Worm (Caenorhabditis elegans) whole organism, L3 larva: ENCODE results near the gene F17A2.16.

ENCODE experiments used
- R02D3.7 ChIP-seq: fragments of 150-350 bp; optimal IDR thresholded peaks from 2 replicates; lab custom pipeline; 2014; ENCODE audit warnings: missing biosample characterization, missing genetic modification characterization
- aly-2 ChIP-seq: fragments of 150-350 bp; optimal IDR thresholded peaks from 2 replicates; lab custom pipeline; 2014; ENCODE audit warnings: missing biosample characterization, missing genetic modification characterization
- ceh-16 ChIP-seq: sonication (generic microtip); optimal IDR thresholded peaks from 2 replicates; lab custom pipeline; 2017; ENCODE audit warnings: missing biosample characterization, missing genetic modification characterization
- ceh-28 ChIP-seq: fragments of 150-350 bp; optimal IDR thresholded peaks from 2 replicates; lab custom pipeline; 2014; ENCODE audit warnings: missing biosample characterization, missing genetic modification reagents, missing genetic modification characterization
- ceh-82 ChIP-seq: fragments of 150-350 bp; optimal IDR thresholded peaks from 2 replicates; lab custom pipeline; 2014; ENCODE audit warnings: missing biosample characterization, missing genetic modification characterization
- daf-12 ChIP-seq: fragments of 150-350 bp; optimal IDR thresholded peaks from 2 replicates; lab custom pipeline; 2014; ENCODE audit warnings: missing biosample characterization, missing genetic modification reagents, missing genetic modification characterization
- egl-27 ChIP-seq: sonication (generic microtip); optimal IDR thresholded peaks from 4 replicates; lab custom pipeline; 2017; ENCODE audit warnings: missing biosample characterization, missing genetic modification reagents, missing genetic modification characterization
- elt-1 ChIP-seq: fragments of 150-350 bp; optimal IDR thresholded peaks from 2 replicates; lab custom pipeline; 2014; ENCODE audit warnings: missing biosample characterization, missing genetic modification characterization
- elt-2 ChIP-seq: sonication (generic microtip); optimal IDR thresholded peaks from 2 replicates; lab custom pipeline; 2016; ENCODE audit warnings: missing genetic modification reagents, mild to moderate bottlenecking, missing genetic modification characterization, missing compliant biosample characterization
- elt-3 ChIP-seq, 3 experiments: fragments of 150-350 bp in 1 of 3; sonication (generic microtip) in 2 of 3; optimal IDR thresholded peaks; 2 replicates in 2 of 3; 4 replicates in 1 of 3; lab custom pipeline; 2014 to 2017; ENCODE audit warnings: missing biosample characterization in 3 of 3, missing genetic modification characterization in 3 of 3
- fkh-2 ChIP-seq: fragments of 150-350 bp; optimal IDR thresholded peaks from 2 replicates; lab custom pipeline; 2014; ENCODE audit warnings: missing biosample characterization, missing genetic modification reagents, missing genetic modification characterization
- fos-1 ChIP-seq: fragments of 150-350 bp; optimal IDR thresholded peaks from 2 replicates; lab custom pipeline; 2014; ENCODE audit warnings: missing biosample characterization, missing genetic modification characterization
- hmg-11 ChIP-seq: sonication (generic microtip); optimal IDR thresholded peaks from 2 replicates; lab custom pipeline; 2016; ENCODE audit warnings: missing genetic modification characterization, missing compliant biosample characterization
- jun-1 ChIP-seq: fragments of 150-350 bp; optimal IDR thresholded peaks from 2 replicates; lab custom pipeline; 2014; ENCODE audit warnings: missing biosample characterization, missing genetic modification reagents, missing genetic modification characterization
- lin-15B ChIP-seq: fragments of 150-350 bp; optimal IDR thresholded peaks from 2 replicates; lab custom pipeline; 2014; ENCODE audit warnings: missing biosample characterization, missing genetic modification characterization
- lin-39 ChIP-seq: fragments of 150-350 bp; optimal IDR thresholded peaks from 2 replicates; lab custom pipeline; 2018; ENCODE audit warnings: missing biosample characterization, missing genetic modification reagents, missing genetic modification characterization
- mdl-1 ChIP-seq: fragments of 150-350 bp; optimal IDR thresholded peaks from 2 replicates; lab custom pipeline; 2014; ENCODE audit warnings: missing biosample characterization, missing genetic modification characterization
- nfya-1 ChIP-seq: sonication (generic microtip); optimal IDR thresholded peaks from 2 replicates; lab custom pipeline; 2017; ENCODE audit warnings: missing genetic modification characterization, mild to moderate bottlenecking, missing compliant biosample characterization, antibody characterized with exemption, moderate library complexity; ENCODE audit not compliant: insufficient read depth
- nhr-11 ChIP-seq: fragments of 150-350 bp; optimal IDR thresholded peaks from 2 replicates; lab custom pipeline; 2014; ENCODE audit warnings: missing biosample characterization, missing genetic modification characterization
- nhr-12 ChIP-seq: fragments of 150-350 bp; optimal IDR thresholded peaks from 2 replicates; lab custom pipeline; 2014; ENCODE audit warnings: missing biosample characterization, missing genetic modification characterization
- nhr-23 ChIP-seq: fragments of 150-350 bp; optimal IDR thresholded peaks from 2 replicates; lab custom pipeline; 2014; ENCODE audit warnings: missing biosample characterization, missing genetic modification reagents, missing genetic modification characterization
- nhr-25 ChIP-seq: sonication (generic microtip); optimal IDR thresholded peaks from 2 replicates; lab custom pipeline; 2017; ENCODE audit warnings: missing biosample characterization, missing genetic modification characterization
- nhr-28 ChIP-seq: fragments of 150-350 bp; optimal IDR thresholded peaks from 2 replicates; lab custom pipeline; 2014; ENCODE audit warnings: missing biosample characterization, missing genetic modification characterization
- nhr-43 ChIP-seq: sonication (generic microtip); optimal IDR thresholded peaks from 2 replicates; lab custom pipeline; 2016; ENCODE audit warnings: mild to moderate bottlenecking, missing genetic modification characterization, missing compliant biosample characterization; ENCODE audit not compliant: poor library complexity, severe bottlenecking
- nhr-67 ChIP-seq: fragments of 150-350 bp; optimal IDR thresholded peaks from 2 replicates; lab custom pipeline; 2014; ENCODE audit warnings: missing biosample characterization, missing genetic modification characterization
- pha-4 ChIP-seq: fragments of 150-350 bp; optimal IDR thresholded peaks from 2 replicates; lab custom pipeline; 2014; ENCODE audit warnings: missing biosample characterization, missing genetic modification reagents, missing genetic modification characterization
- pqm-1 ChIP-seq: fragments of 150-350 bp; optimal IDR thresholded peaks from 2 replicates; lab custom pipeline; 2017; ENCODE audit warnings: missing biosample characterization, missing genetic modification characterization, inconsistent platforms
- sea-2 ChIP-seq: fragments of 150-350 bp; sonication (generic microtip); optimal IDR thresholded peaks from 4 replicates; lab custom pipeline; 2014; ENCODE audit warnings: missing biosample characterization, missing genetic modification reagents, missing genetic modification characterization
- skn-1 ChIP-seq: fragments of 150-350 bp; optimal IDR thresholded peaks from 2 replicates; lab custom pipeline; 2014; ENCODE audit warnings: missing biosample characterization, missing genetic modification characterization
- snpc-4 ChIP-seq: fragments of 150-350 bp; optimal IDR thresholded peaks from 2 replicates; lab custom pipeline; 2014; ENCODE audit warnings: missing biosample characterization, missing genetic modification characterization
- tbx-2 ChIP-seq: sonication (generic microtip); optimal IDR thresholded peaks from 2 replicates; lab custom pipeline; 2016; ENCODE audit warnings: mild to moderate bottlenecking, missing genetic modification characterization, missing compliant biosample characterization
- unc-62 ChIP-seq: fragments of 150-350 bp; sonication (generic microtip); optimal IDR thresholded peaks from 4 replicates; lab custom pipeline; 2014; ENCODE audit warnings: missing biosample characterization, missing genetic modification reagents, missing genetic modification characterization
- ztf-4 ChIP-seq: fragments of 150-350 bp; optimal IDR thresholded peaks from 2 replicates; lab custom pipeline; 2014; ENCODE audit warnings: missing biosample characterization, missing genetic modification characterization

The F17A2.16 gene

ce11 chrX:12348329-12348728 is 40.1 kb downstream of the F17A2.16 start, which contains the start of gene F42F12.14:
F42F12.14 (plus strand) TSS chrX:12348629.
- TF ChIP-seq ztf-4: no peak
- no peak for TF ChIP-seq elt-2 (tag; lab: Kevin White, UChicago)
- no peak for TF ChIP-seq fos-1 (tag; lab: Kevin White, UChicago)

ce11 chrX:12350207-12350606 is 42.0 kb downstream of the F17A2.16 start, which contains the start of gene F42F12.3:
F42F12.3 (plus strand) TSS chrX:12350578.
- TF ChIP-seq mdl-1 (no peak), nhr-23 (tag; lab: Kevin White, UChicago) (peak; percentile 14), lin-15B (no peak), nhr-67 (tag; lab: Kevin White, UChicago) (no peak), pqm-1 (tag; lab: Kevin White, UChicago) (peak; percentile 45), hmg-11 (tag; lab: Kevin White, UChicago) (no peak), fos-1 (tag; lab: Kevin White, UChicago) (no peak), jun-1 (tag; lab: Kevin White, UChicago) (no peak), pha-4 (peak; percentile 55), elt-2 (tag; lab: Kevin White, UChicago) (peak; percentile 15)

- TF ChIP-seq nhr-67 (tag; lab: Kevin White, UChicago) (no peak), ceh-82 (tag; lab: Kevin White, UChicago) (no peak), unc-62 (GFP tag; lab: Kevin White, UChicago) (no peak), nhr-23 (tag; lab: Kevin White, UChicago) (no peak), jun-1 (tag; lab: Kevin White, UChicago) (no peak), pqm-1 (tag; lab: Kevin White, UChicago) (peak; percentile 3), elt-2 (tag; lab: Kevin White, UChicago) (peak; percentile 29), ceh-28 (tag; lab: Kevin White, UChicago) (peak; percentile 63)
These were observed 44.6 kb downstream of the F17A2.16 start, which contains the start of gene F42F12.4 for ce11 chrX:12352872-12353271. F42F12.4 (minus strand) TSS chrX:12352947.

ce11 chrX:12356581-12356980 is 48.3 kb downstream of the F17A2.16 start, which contains the start of gene nspc-12:
nspc-12 (minus strand) TSS chrX:12356681.
- TF ChIP-seq hmg-11 (tag; lab: Kevin White, UChicago): no peak
- TF ChIP-seq lin-39: no peak
- TF ChIP-seq nhr-11 (tag; lab: Kevin White, UChicago): no peak
- TF ChIP-seq elt-1: no peak
- TF ChIP-seq daf-12: no peak
- TF ChIP-seq ztf-4: no peak
- TF ChIP-seq tbx-2: no peak
- no peak for TF ChIP-seq elt-3 (tag; optimal IDR thresholded peaks at IDR 0.05; lab: Kevin White, UChicago)
- TF ChIP-seq unc-62 (GFP tag; lab: Kevin White, UChicago): no peak
- no peak for TF ChIP-seq nhr-25 (tag; lab: Kevin White, UChicago)
- TF ChIP-seq nhr-12 (tag; lab: Kevin White, UChicago): no peak
- TF ChIP-seq fos-1 (tag; lab: Kevin White, UChicago): no peak

- TF ChIP-seq fkh-2 (no peak), ceh-16 (tag; lab: Kevin White, UChicago) (no peak), nhr-28 (no peak), fos-1 (tag; lab: Kevin White, UChicago) (no peak), sea-2 (no peak), tbx-2 (no peak), ceh-82 (tag; lab: Kevin White, UChicago) (no peak), nhr-23 (tag; lab: Kevin White, UChicago) (no peak), lin-39 (no peak), elt-2 (tag; lab: Kevin White, UChicago) (no peak), egl-27 (no peak), ztf-4 (no peak), aly-2 (no peak), pha-4 (no peak)
These were observed 48.9 kb downstream of the F17A2.16 start, which contains the start of gene nspc-13 for ce11 chrX:12357127-12357526. nspc-13 (plus strand) TSS chrX:12357427.

- TF ChIP-seq pha-4 (no peak), skn-1 (tag; lab: Kevin White, UChicago) (no peak), nhr-43 (tag; lab: Kevin White, UChicago) (no peak), hmg-11 (tag; lab: Kevin White, UChicago) (no peak), mdl-1 (no peak), R02D3.7 (no peak), sea-2 (no peak), elt-2 (tag; lab: Kevin White, UChicago) (no peak), ceh-16 (tag; lab: Kevin White, UChicago) (no peak), nhr-23 (tag; lab: Kevin White, UChicago) (no peak), aly-2 (no peak), nhr-67 (tag; lab: Kevin White, UChicago) (no peak), nfya-1 (tag; lab: Kevin White, UChicago) (no peak), ztf-4 (no peak), egl-27 (no peak), tbx-2 (no peak), snpc-4 (tag; lab: Kevin White, UChicago) (no peak), unc-62 (GFP tag; lab: Kevin White, UChicago) (no peak), lin-39 (no peak)
These were observed 50.7 kb downstream of the F17A2.16 start, which contains the start of gene nspc-14 for ce11 chrX:12358957-12359356. nspc-14 (minus strand) TSS chrX:12359057.
